Fruit fly (Drosophila melanogaster) whole organism, embryonic: ENCODE data around the gene CG7367.

Experiments used
- Antp ChIP-seq: fragments of 200-800 bp; sonication (Bioruptor generic); optimal IDR thresholded peaks from 3 replicates; lab custom pipeline; 2016; ENCODE audit warnings: missing biosample characterization, missing genetic modification characterization
- Atf-2 ChIP-seq: fragments of 200-800 bp; sonication (Bioruptor generic); optimal IDR thresholded peaks from 2 replicates; lab custom pipeline; 2016; ENCODE audit warnings: missing biosample characterization, missing genetic modification characterization
- B-H1 ChIP-seq: fragments of 200-800 bp; sonication (Bioruptor generic); IDR thresholded peaks from 3 replicates; pipeline ENCODE4 v1.3.6; 2022; ENCODE audit warnings: missing biosample characterization, missing genetic modification characterization
- BEAF-32 ChIP-seq: fragments of 200-800 bp; sonication (Bioruptor generic); optimal IDR thresholded peaks from 3 replicates; lab custom pipeline; 2017; ENCODE audit warnings: missing biosample characterization, missing genetic modification characterization, mild to moderate bottlenecking, moderate library complexity, missing genetic modification reagents
- CG11695 ChIP-seq: fragments of 200-800 bp; sonication (Bioruptor generic); IDR thresholded peaks from 3 replicates; pipeline ENCODE4 v1.3.6; 2022; ENCODE audit warnings: missing biosample characterization, missing genetic modification characterization
- CG11723 ChIP-seq: fragments of 200-800 bp; sonication (Bioruptor generic); optimal IDR thresholded peaks from 2 replicates; lab custom pipeline; 2017; ENCODE audit warnings: missing biosample characterization, mild to moderate bottlenecking, missing genetic modification characterization
- CG12659 ChIP-seq: fragments of 200-800 bp; sonication (Bioruptor generic); optimal IDR thresholded peaks from 3 replicates; lab custom pipeline; 2017; ENCODE audit warnings: mild to moderate bottlenecking, missing biosample characterization, missing genetic modification reagents, missing genetic modification characterization
- CG1603 ChIP-seq: fragments of 200-800 bp; sonication (Bioruptor generic); optimal IDR thresholded peaks from 2 replicates; lab custom pipeline; 2019; ENCODE audit warnings: missing biosample characterization, mild to moderate bottlenecking, missing genetic modification characterization, moderate library complexity
- CG16813 ChIP-seq: fragments of 200-800 bp; sonication (Bioruptor generic); IDR thresholded peaks from 3 replicates; pipeline ENCODE4 v1.3.6; 2022; ENCODE audit warnings: missing biosample characterization, missing genetic modification characterization; ENCODE audit not compliant: partially characterized antibody
- CG17568 ChIP-seq: fragments of 200-800 bp; sonication (Bioruptor generic); optimal IDR thresholded peaks from 2 replicates; lab custom pipeline; 2018; ENCODE audit warnings: missing biosample characterization, mild to moderate bottlenecking, missing genetic modification characterization, moderate library complexity
- CG2129 ChIP-seq: fragments of 200-800 bp; sonication (Bioruptor generic); IDR thresholded peaks from 2 replicates; pipeline ENCODE4 v1.3.6; 2022; ENCODE audit warnings: missing biosample characterization, missing genetic modification characterization; ENCODE audit not compliant: partially characterized antibody
- CG31441 ChIP-seq: fragments of 200-800 bp; sonication (Bioruptor generic); IDR thresholded peaks from 2 replicates; pipeline ENCODE4 v1.3.6; 2022; ENCODE audit warnings: missing biosample characterization, missing genetic modification characterization
- CG3281 ChIP-seq: fragments of 200-800 bp; sonication (Bioruptor generic); optimal IDR thresholded peaks from 3 replicates; lab custom pipeline; 2017; ENCODE audit warnings: missing biosample characterization, mild to moderate bottlenecking, missing genetic modification characterization
- CG3847 ChIP-seq: fragments of 200-800 bp; sonication (Bioruptor generic); IDR thresholded peaks from 2 replicates; pipeline ENCODE4 v1.3.6; 2022; ENCODE audit warnings: missing biosample characterization, missing genetic modification characterization
- CG6683 ChIP-seq: fragments of 200-800 bp; sonication (Bioruptor generic); optimal IDR thresholded peaks from 2 replicates; lab custom pipeline; 2017; ENCODE audit warnings: missing biosample characterization, mild to moderate bottlenecking, missing genetic modification characterization, missing genetic modification reagents
- CG7271 ChIP-seq: fragments of 200-800 bp; sonication (Bioruptor generic); optimal IDR thresholded peaks from 2 replicates; lab custom pipeline; 2018; ENCODE audit warnings: missing biosample characterization, mild to moderate bottlenecking, missing genetic modification characterization, moderate library complexity
- CG7556 ChIP-seq: fragments of 200-800 bp; sonication (Bioruptor generic); optimal IDR thresholded peaks from 2 replicates; lab custom pipeline; 2017; ENCODE audit warnings: missing biosample characterization, mild to moderate bottlenecking, missing genetic modification characterization
- CG7839 ChIP-seq: fragments of 200-800 bp; sonication (Bioruptor generic); optimal IDR thresholded peaks from 3 replicates; lab custom pipeline; 2018; ENCODE audit warnings: missing biosample characterization, mild to moderate bottlenecking, missing genetic modification characterization, moderate library complexity
- CG7963 ChIP-seq: fragments of 200-800 bp; sonication (Bioruptor generic); IDR thresholded peaks from 3 replicates; pipeline ENCODE4 v1.3.6; 2022; ENCODE audit warnings: missing biosample characterization, missing genetic modification characterization; ENCODE audit not compliant: partially characterized antibody
- CG8944 ChIP-seq: fragments of 200-800 bp; sonication (Bioruptor generic); optimal IDR thresholded peaks from 3 replicates; lab custom pipeline; 2016; ENCODE audit warnings: missing biosample characterization, missing genetic modification characterization
- Chrac-16 ChIP-seq: fragments of 200-800 bp; sonication (Bioruptor generic); optimal IDR thresholded peaks from 3 replicates; lab custom pipeline; 2016; ENCODE audit warnings: missing biosample characterization, missing genetic modification characterization
- D19B ChIP-seq: fragments of 200-800 bp; sonication (Bioruptor generic); optimal IDR thresholded peaks from 2 replicates; lab custom pipeline; 2017; ENCODE audit warnings: missing biosample characterization, mild to moderate bottlenecking, missing genetic modification characterization
- Drgx ChIP-seq: fragments of 200-800 bp; sonication (Bioruptor generic); IDR thresholded peaks from 2 replicates; pipeline ENCODE4 v1.3.6; 2022; ENCODE audit warnings: missing biosample characterization, missing genetic modification characterization
- MESR4 ChIP-seq: fragments of 200-800 bp; sonication (Bioruptor generic); optimal IDR thresholded peaks from 2 replicates; lab custom pipeline; 2018; ENCODE audit warnings: missing biosample characterization, mild to moderate bottlenecking, missing genetic modification characterization, moderate library complexity
- NFAT ChIP-seq: fragments of 200-800 bp; sonication (Bioruptor generic); IDR thresholded peaks from 2 replicates; pipeline ENCODE4 v1.3.6; 2022; ENCODE audit warnings: missing biosample characterization, missing genetic modification characterization
- Ravus ChIP-seq: fragments of 200-800 bp; sonication (Bioruptor generic); IDR thresholded peaks from 2 replicates; pipeline ENCODE4 v1.3.6; 2022; ENCODE audit warnings: missing biosample characterization, missing genetic modification characterization
- Usf ChIP-seq: fragments of 200-800 bp; sonication (Bioruptor generic); optimal IDR thresholded peaks from 2 replicates; lab custom pipeline; 2017; ENCODE audit warnings: missing genotype, missing biosample characterization, missing genetic modification characterization
- aop ChIP-seq: fragments of 200-800 bp; sonication (Bioruptor generic); IDR thresholded peaks from 2 replicates; pipeline ENCODE4 v1.3.6; 2022; ENCODE audit warnings: missing biosample characterization, missing genetic modification characterization
- ash1 ChIP-seq: fragments of 200-800 bp; sonication (Bioruptor generic); optimal IDR thresholded peaks from 2 replicates; lab custom pipeline; 2018; ENCODE audit warnings: missing biosample characterization, mild to moderate bottlenecking, missing genetic modification characterization
- bab2 ChIP-seq: fragments of 200-800 bp; sonication (Bioruptor generic); optimal IDR thresholded peaks from 2 replicates; lab custom pipeline; 2016; ENCODE audit warnings: missing biosample characterization, missing genetic modification characterization
- crol ChIP-seq: fragments of 200-800 bp; sonication (Bioruptor generic); IDR thresholded peaks from 2 replicates; pipeline ENCODE4 v1.3.6; 2022; ENCODE audit warnings: missing biosample characterization, missing genetic modification characterization
- da ChIP-seq: fragments of 200-800 bp; sonication (Bioruptor generic); optimal IDR thresholded peaks from 2 replicates; lab custom pipeline; 2016; ENCODE audit warnings: missing biosample characterization, missing genetic modification characterization
- dimm ChIP-seq: fragments of 200-800 bp; sonication (Bioruptor generic); IDR thresholded peaks from 2 replicates; pipeline ENCODE4 v1.3.6; 2022; ENCODE audit warnings: missing biosample characterization, missing genetic modification characterization
- dm ChIP-seq: fragments of 200-800 bp; sonication (Bioruptor generic); optimal IDR thresholded peaks from 3 replicates; lab custom pipeline; 2016; ENCODE audit warnings: missing biosample characterization, missing genetic modification characterization
- ems ChIP-seq: fragments of 200-800 bp; sonication (Bioruptor generic); optimal IDR thresholded peaks from 3 replicates; lab custom pipeline; 2016; ENCODE audit warnings: missing biosample characterization, missing genetic modification characterization
- eyg ChIP-seq: fragments of 200-800 bp; sonication (Bioruptor generic); optimal IDR thresholded peaks from 3 replicates; lab custom pipeline; 2016; ENCODE audit warnings: missing biosample characterization, missing genetic modification characterization
- jigr1 ChIP-seq: fragments of 200-800 bp; sonication (Bioruptor generic); IDR thresholded peaks from 3 replicates; pipeline ENCODE4 v1.3.6; 2022; ENCODE audit warnings: missing biosample characterization, missing genetic modification characterization
- ken ChIP-seq: fragments of 200-800 bp; sonication (Bioruptor generic); IDR thresholded peaks from 3 replicates; pipeline ENCODE4 v1.3.6; 2022; ENCODE audit warnings: missing biosample characterization, missing genetic modification characterization
- klu ChIP-seq: fragments of 200-800 bp; sonication (Bioruptor generic); IDR thresholded peaks from 2 replicates; pipeline ENCODE4 v1.3.6; 2022; ENCODE audit warnings: missing biosample characterization, missing genetic modification characterization
- nerfin-1 ChIP-seq: fragments of 200-800 bp; sonication (Bioruptor generic); optimal IDR thresholded peaks from 3 replicates; lab custom pipeline; 2019; ENCODE audit warnings: missing biosample characterization, mild to moderate bottlenecking, missing genetic modification characterization, moderate library complexity
- pita ChIP-seq: fragments of 200-800 bp; sonication (Bioruptor generic); optimal IDR thresholded peaks from 2 replicates; lab custom pipeline; 2017; ENCODE audit warnings: missing biosample characterization, mild to moderate bottlenecking, missing genetic modification characterization
- rib ChIP-seq: fragments of 200-800 bp; sonication (Bioruptor generic); IDR thresholded peaks from 2 replicates; pipeline ENCODE4 v1.3.6; 2022; ENCODE audit warnings: missing biosample characterization, missing genetic modification characterization
- run ChIP-seq: fragments of 200-800 bp; sonication (Bioruptor generic); optimal IDR thresholded peaks from 3 replicates; lab custom pipeline; 2018; ENCODE audit warnings: missing biosample characterization, mild to moderate bottlenecking, missing genetic modification characterization
- slou ChIP-seq: fragments of 200-800 bp; sonication (Bioruptor generic); optimal IDR thresholded peaks from 3 replicates; lab custom pipeline; 2016; ENCODE audit warnings: missing biosample characterization, missing genetic modification characterization
- sna ChIP-seq: fragments of 200-800 bp; sonication (Bioruptor generic); IDR thresholded peaks from 2 replicates; pipeline ENCODE4 v1.3.6; 2022; ENCODE audit warnings: missing biosample characterization, missing genetic modification characterization; ENCODE audit not compliant: partially characterized antibody
- sug ChIP-seq: fragments of 200-800 bp; optimal IDR thresholded peaks from 2 replicates; lab custom pipeline; 2019; ENCODE audit warnings: missing biosample characterization, mild to moderate bottlenecking, missing genetic modification characterization, moderate library complexity
- tin ChIP-seq: fragments of 200-800 bp; sonication (Bioruptor generic); optimal IDR thresholded peaks from 3 replicates; lab custom pipeline; 2016; ENCODE audit warnings: missing biosample characterization, missing genetic modification characterization
- zen2 ChIP-seq: fragments of 200-800 bp; sonication (Bioruptor generic); IDR thresholded peaks from 3 replicates; pipeline ENCODE4 v1.3.6; 2022; ENCODE audit warnings: missing biosample characterization, missing genetic modification characterization; ENCODE audit not compliant: partially characterized antibody
- zfh2 ChIP-seq: fragments of 200-800 bp; sonication (Bioruptor generic); optimal IDR thresholded peaks from 2 replicates; lab custom pipeline; 2016; ENCODE audit warnings: missing biosample characterization, missing genetic modification characterization

CG7367 gene

DNA sequence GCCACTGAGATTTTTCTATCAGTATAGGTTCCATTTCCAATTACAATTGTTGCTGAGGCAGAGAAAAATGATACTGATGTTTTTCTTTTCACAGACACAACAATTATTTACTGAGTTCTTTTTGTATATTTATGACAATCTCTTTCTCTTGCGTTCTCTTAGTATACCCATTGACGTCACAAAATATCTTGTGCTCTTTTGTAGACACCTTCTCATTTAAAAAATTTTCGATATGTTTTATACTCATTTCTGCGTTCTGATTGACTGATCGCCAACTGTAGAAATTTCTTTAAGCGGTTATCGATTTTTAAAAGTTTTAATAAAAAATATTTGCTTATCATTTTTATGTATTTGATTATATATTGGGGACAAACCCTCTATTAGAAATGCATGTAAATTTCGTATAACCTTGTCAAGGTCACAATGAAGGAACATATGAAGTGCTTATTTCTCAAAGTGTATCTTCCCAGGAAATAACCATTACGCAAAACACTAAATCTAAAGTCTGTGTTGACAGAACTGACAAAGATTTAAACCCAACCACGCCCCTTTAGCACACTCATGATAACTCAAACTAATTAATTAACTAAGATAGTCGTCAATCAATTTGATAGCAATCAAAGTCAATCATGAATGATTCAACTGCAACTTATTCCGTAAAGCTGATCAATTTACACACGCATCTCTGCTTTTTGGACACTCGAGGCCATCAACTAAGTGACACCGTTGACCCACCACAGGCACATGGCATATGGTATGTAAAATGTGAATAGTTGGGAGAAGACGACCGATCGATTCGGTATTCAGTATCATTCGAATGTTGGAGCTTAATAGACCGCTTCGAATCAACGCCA is 28.8 kb downstream of the CG7367 start, which contains the start of the genes Glyat and Tg (continued):
- TF ChIP-seq CG17568 (GFP tag; lab: Kevin White, UChicago), result peak; percentile 23
- no peak for TF ChIP-seq pita (GFP tag; lab: Kevin White, UChicago)
- no peak for TF ChIP-seq eyg (GFP tag; lab: Kevin White, UChicago)
- no peak for TF ChIP-seq aop (GFP tag; lab: Robert Waterston, UW)
- no peak for TF ChIP-seq CG3847 (GFP tag; lab: Robert Waterston, UW)
- no peak for TF ChIP-seq CG8944 (GFP tag; lab: Kevin White, UChicago)
- TF ChIP-seq sug, result peak; percentile 19
- TF ChIP-seq klu (GFP tag; lab: Robert Waterston, UW), result no peak
- no peak for TF ChIP-seq rib (GFP tag; lab: Robert Waterston, UW)
- TF ChIP-seq B-H1 (GFP tag; lab: Robert Waterston, UW), result no peak; the same call in 2 of the 3 replicates
- TF ChIP-seq CG12659 (GFP tag; lab: Kevin White, UChicago), result peak; percentile 36
- no peak for TF ChIP-seq CG2129 (GFP tag; lab: Robert Waterston, UW)
- no peak for TF ChIP-seq da (GFP tag; lab: Kevin White, UChicago)
- TF ChIP-seq CG3281 (GFP tag; lab: Kevin White, UChicago), result peak; percentile 29
- TF ChIP-seq D19B, result no peak
- 0 out of 3 replicates have a peak, but pooled peaks have one; percentile 43 for TF ChIP-seq CG7963
- no peak for TF ChIP-seq dm (GFP tag; lab: Kevin White, UChicago)
- no peak for TF ChIP-seq CG11723
- TF ChIP-seq CG11695 (GFP tag; lab: Robert Waterston, UW), result peak; percentile 48; the same call in 1 of the 3 replicates
- TF ChIP-seq dimm (GFP tag; lab: Robert Waterston, UW), result no peak
- TF ChIP-seq CG16813 (GFP tag; lab: Robert Waterston, UW), result peak; percentile 50; the same call in 2 of the 3 replicates
- TF ChIP-seq CG6683, result no peak
- no peak for TF ChIP-seq nerfin-1 (tag; lab: Kevin White, UChicago)
- 0 out of 2 replicates have a peak, but pooled peaks have one; percentile 20 for TF ChIP-seq sna
- TF ChIP-seq ken (GFP tag; lab: Robert Waterston, UW), result 0 out of 3 replicates have a peak, but pooled peaks have one; percentile 42
- TF ChIP-seq ash1, result no peak
- no peak for TF ChIP-seq Ravus (GFP tag; lab: Robert Waterston, UW)
- TF ChIP-seq MESR4 (GFP tag; lab: Kevin White, UChicago), result no peak
- TF ChIP-seq zen2 (GFP tag; lab: Robert Waterston, UW), result peak; percentile 68; the same call in 2 of the 3 replicates
- TF ChIP-seq BEAF-32, result peak; percentile 15
- no peak for TF ChIP-seq bab2 (GFP tag; lab: Kevin White, UChicago)
- TF ChIP-seq jigr1, result no peak
- TF ChIP-seq NFAT (GFP tag; lab: Robert Waterston, UW), result peak; percentile 61
- no peak for TF ChIP-seq Chrac-16 (GFP tag; lab: Kevin White, UChicago)
- no peak for TF ChIP-seq CG7556 (GFP tag; lab: Kevin White, UChicago)
- TF ChIP-seq CG7271, result no peak
- TF ChIP-seq ems (GFP tag; lab: Kevin White, UChicago), result no peak
- TF ChIP-seq Usf, result no peak
- no peak for TF ChIP-seq tin (GFP tag; lab: Kevin White, UChicago)
- no peak for TF ChIP-seq zfh2 (GFP tag; lab: Kevin White, UChicago)
- no peak for TF ChIP-seq Antp
- TF ChIP-seq slou (GFP tag; lab: Kevin White, UChicago), result no peak
- TF ChIP-seq CG1603 (tag; lab: Kevin White, UChicago), result no peak
- TF ChIP-seq run, result no peak
- no peak for TF ChIP-seq Drgx (GFP tag; lab: Robert Waterston, UW)
- TF ChIP-seq crol (GFP tag; lab: Robert Waterston, UW), result no peak
- TF ChIP-seq Atf-2 (GFP tag; lab: Kevin White, UChicago), result no peak
- peak; percentile 40 for TF ChIP-seq CG7839 (tag; lab: Kevin White, UChicago)
- TF ChIP-seq CG31441 (GFP tag; lab: Robert Waterston, UW), result no peak
